Fruit fly (Drosophila melanogaster) whole organism, embryonic: ENCODE data around the gene CG32712.
A peak's percentile ranks its signal among the peaks of the same experiment; 100 is the strongest.

Experiments
- Abd-B ChIP-seq: fragments of 200-800 bp; sonication (Bioruptor generic); optimal IDR thresholded peaks from 2 replicates; lab custom pipeline; 2018; ENCODE audit warnings: missing biosample characterization, mild to moderate bottlenecking, missing genetic modification characterization, moderate library complexity
- Bteb2 ChIP-seq: fragments of 200-800 bp; sonication (Bioruptor generic); optimal IDR thresholded peaks from 2 replicates; lab custom pipeline; 2016; ENCODE audit warnings: missing biosample characterization, missing genetic modification characterization
- CG10209 ChIP-seq: fragments of 200-800 bp; sonication (Bioruptor generic); optimal IDR thresholded peaks from 3 replicates; lab custom pipeline; 2017; ENCODE audit warnings: missing biosample characterization, mild to moderate bottlenecking, missing genetic modification characterization, missing genetic modification reagents
- CG14014 ChIP-seq: fragments of 200-800 bp; sonication (Bioruptor generic); IDR thresholded peaks from 2 replicates; pipeline ENCODE4 v1.3.6; 2022; ENCODE audit warnings: missing biosample characterization, missing genetic modification characterization
- CG14965 ChIP-seq: fragments of 200-800 bp; sonication (Bioruptor generic); optimal IDR thresholded peaks from 2 replicates; lab custom pipeline; 2016; ENCODE audit warnings: missing biosample characterization, missing genetic modification characterization, borderline replicate concordance
- CG16779 ChIP-seq: fragments of 200-800 bp; sonication (Bioruptor generic); IDR thresholded peaks from 2 replicates; pipeline ENCODE4 v1.3.6; 2022; ENCODE audit warnings: missing biosample characterization, missing genetic modification characterization
- CG3163 ChIP-seq: fragments of 200-800 bp; sonication (Bioruptor generic); optimal IDR thresholded peaks from 3 replicates; lab custom pipeline; 2016; ENCODE audit warnings: missing biosample characterization, missing genetic modification characterization
- CG4820 ChIP-seq: fragments of 200-800 bp; sonication (Bioruptor generic); optimal IDR thresholded peaks from 3 replicates; lab custom pipeline; 2016; ENCODE audit warnings: missing biosample characterization, missing genetic modification characterization
- CG6689 ChIP-seq: fragments of 200-800 bp; sonication (Bioruptor generic); IDR thresholded peaks from 2 replicates; pipeline ENCODE4 v1.3.6; 2022; ENCODE audit warnings: missing biosample characterization, missing genetic modification characterization
- Drgx ChIP-seq: fragments of 200-800 bp; sonication (Bioruptor generic); IDR thresholded peaks from 2 replicates; pipeline ENCODE4 v1.3.6; 2022; ENCODE audit warnings: missing biosample characterization, missing genetic modification characterization
- Ets65A ChIP-seq: fragments of 200-800 bp; sonication (Bioruptor generic); peaks from one replicate; lab custom pipeline; 2016; ENCODE audit warnings: missing biosample characterization, missing genetic modification characterization
- HmgD ChIP-seq: fragments of 200-800 bp; sonication (Bioruptor generic); optimal IDR thresholded peaks from 3 replicates; lab custom pipeline; 2016; ENCODE audit warnings: missing biosample characterization, missing genetic modification characterization
- Hr39 ChIP-seq: fragments of >200 bp; optimal IDR thresholded peaks from 2 replicates; lab custom pipeline; 2017
- Lpt ChIP-seq: fragments of >200 bp; optimal IDR thresholded peaks from 2 replicates; lab custom pipeline; 2018; ENCODE audit warnings: missing biosample characterization, missing genetic modification characterization
- MTF-1 ChIP-seq: fragments of 200-800 bp; sonication (Bioruptor generic); optimal IDR thresholded peaks from 2 replicates; lab custom pipeline; 2018; ENCODE audit warnings: missing biosample characterization, mild to moderate bottlenecking, missing genetic modification characterization, borderline replicate concordance
- PHDP ChIP-seq: fragments of 200-800 bp; sonication (Bioruptor generic); optimal IDR thresholded peaks from 3 replicates; lab custom pipeline; 2018; ENCODE audit warnings: missing biosample characterization, mild to moderate bottlenecking, missing genetic modification characterization, moderate library complexity
- Rx ChIP-seq: fragments of 200-800 bp; sonication (Bioruptor generic); IDR thresholded peaks from 2 replicates; pipeline ENCODE4 v1.3.6; 2022; ENCODE audit warnings: missing biosample characterization, missing genetic modification characterization
- Stat92E ChIP-seq, 3 experiments: fragments of >200 bp in 2 of 3; fragments of 200-800 bp in 1 of 3; sonication (Bioruptor generic) in 1 of 3; optimal IDR thresholded peaks; 2 replicates each; lab custom pipeline; 2017 to 2019; ENCODE audit warnings: missing biosample characterization in 3 of 3, missing genetic modification characterization in 3 of 3, mild to moderate bottlenecking in 1 of 3, moderate library complexity in 1 of 3
- Taf1 ChIP-seq: fragments of 200-800 bp; sonication (Bioruptor generic); IDR thresholded peaks from 2 replicates; pipeline ENCODE4 v1.3.6; 2022; ENCODE audit warnings: missing biosample characterization, missing genetic modification characterization
- Trl ChIP-seq, 3 experiments: fragments of >200 bp in 2 of 3; fragments of 200-800 bp in 1 of 3; sonication (Bioruptor generic) in 1 of 3; optimal IDR thresholded peaks; 2 replicates in 1 of 3; 3 replicates in 2 of 3; lab custom pipeline; 2016 to 2017; ENCODE audit warnings: missing biosample characterization in 1 of 3, missing genetic modification characterization in 1 of 3
- YL-1 ChIP-seq: fragments of 200-800 bp; sonication (Bioruptor generic); optimal IDR thresholded peaks from 3 replicates; lab custom pipeline; 2017; ENCODE audit warnings: missing biosample characterization, mild to moderate bottlenecking, missing genetic modification characterization
- ab ChIP-seq: fragments of 200-800 bp; sonication (Bioruptor generic); optimal IDR thresholded peaks from 2 replicates; lab custom pipeline; 2016; ENCODE audit warnings: missing biosample characterization, missing genetic modification characterization
- ara ChIP-seq: fragments of 200-800 bp; sonication (Bioruptor generic); IDR thresholded peaks from 2 replicates; pipeline ENCODE4 v1.3.6; 2022; ENCODE audit warnings: missing biosample characterization, missing genetic modification characterization
- cg ChIP-seq: fragments of 200-800 bp; sonication (Bioruptor generic); optimal IDR thresholded peaks from 3 replicates; lab custom pipeline; 2019; ENCODE audit warnings: missing biosample characterization, mild to moderate bottlenecking, missing genetic modification characterization, moderate library complexity
- ci ChIP-seq: fragments of 200-800 bp; sonication (Bioruptor generic); IDR thresholded peaks from 3 replicates; pipeline ENCODE4 v1.3.6; 2022; ENCODE audit warnings: missing biosample characterization, missing genetic modification characterization
- corto ChIP-seq: fragments of 200-800 bp; sonication (Bioruptor generic); optimal IDR thresholded peaks from 2 replicates; lab custom pipeline; 2016; ENCODE audit warnings: missing biosample characterization, mild to moderate bottlenecking, missing genetic modification characterization, moderate library complexity
- cwo ChIP-seq: fragments of 200-800 bp; sonication (Bioruptor generic); optimal IDR thresholded peaks from 3 replicates; lab custom pipeline; 2017; ENCODE audit warnings: missing biosample characterization, missing genetic modification characterization, mild to moderate bottlenecking, moderate library complexity, missing genetic modification reagents
- dm ChIP-seq: fragments of 200-800 bp; sonication (Bioruptor generic); optimal IDR thresholded peaks from 3 replicates; lab custom pipeline; 2016; ENCODE audit warnings: missing biosample characterization, missing genetic modification characterization
- ems ChIP-seq: fragments of 200-800 bp; sonication (Bioruptor generic); optimal IDR thresholded peaks from 3 replicates; lab custom pipeline; 2016; ENCODE audit warnings: missing biosample characterization, missing genetic modification characterization
- esg ChIP-seq: fragments of 200-800 bp; sonication (Bioruptor generic); conservative IDR thresholded peaks from 2 replicates; pipeline ENCODE4 v1.3.6; 2022; ENCODE audit warnings: missing biosample characterization, missing genetic modification characterization
- eyg ChIP-seq: fragments of 200-800 bp; sonication (Bioruptor generic); optimal IDR thresholded peaks from 3 replicates; lab custom pipeline; 2016; ENCODE audit warnings: missing biosample characterization, missing genetic modification characterization
- fd64A ChIP-seq: fragments of 200-800 bp; sonication (Bioruptor generic); optimal IDR thresholded peaks from 3 replicates; lab custom pipeline; 2018; ENCODE audit warnings: missing biosample characterization, mild to moderate bottlenecking, missing genetic modification characterization
- hbn ChIP-seq: fragments of 200-800 bp; sonication (Bioruptor generic); IDR thresholded peaks from 2 replicates; pipeline ENCODE4 v1.3.6; 2022; ENCODE audit warnings: missing biosample characterization, missing genetic modification characterization; ENCODE audit not compliant: partially characterized antibody
- hkb ChIP-seq, 2 experiments: fragments of 200-800 bp in 1 of 2; fragments of >200 bp in 1 of 2; sonication (Bioruptor generic) in 1 of 2; IDR thresholded peaks in 1 of 2; optimal IDR thresholded peaks in 1 of 2; 2 replicates each; pipeline versions ENCODE4 v1.3.6 to Lab custom; 2017 to 2022; ENCODE audit warnings: missing biosample characterization in 1 of 2, missing genetic modification characterization in 1 of 2
- jing ChIP-seq: fragments of 200-800 bp; sonication (Bioruptor generic); optimal IDR thresholded peaks from 2 replicates; lab custom pipeline; 2018; ENCODE audit warnings: missing biosample characterization, mild to moderate bottlenecking, missing genetic modification characterization
- mam ChIP-seq: fragments of 200-800 bp; sonication (Bioruptor generic); optimal IDR thresholded peaks from 3 replicates; lab custom pipeline; 2016; ENCODE audit warnings: missing biosample characterization, missing genetic modification characterization
- nom ChIP-seq: fragments of 200-800 bp; sonication (Bioruptor generic); optimal IDR thresholded peaks from 2 replicates; lab custom pipeline; 2017; ENCODE audit warnings: missing biosample characterization, missing genetic modification characterization, mild to moderate bottlenecking, moderate library complexity, missing genetic modification reagents
- prd ChIP-seq, 3 experiments: fragments of >200 bp in 2 of 3; fragments of 200-800 bp in 1 of 3; sonication (Bioruptor generic) in 1 of 3; optimal IDR thresholded peaks in 2 of 3; IDR thresholded peaks in 1 of 3; 2 replicates in 2 of 3; 3 replicates in 1 of 3; pipeline versions ENCODE4 v1.3.6 to Lab custom; 2017 to 2022; ENCODE audit warnings: missing biosample characterization in 1 of 3, missing genetic modification characterization in 1 of 3
- pros ChIP-seq: fragments of 200-800 bp; sonication (Bioruptor generic); optimal IDR thresholded peaks from 3 replicates; lab custom pipeline; 2019; ENCODE audit warnings: missing biosample characterization, mild to moderate bottlenecking, missing genetic modification characterization, moderate library complexity
- seq ChIP-seq: fragments of 200-800 bp; sonication (Bioruptor generic); IDR thresholded peaks from 2 replicates; pipeline ENCODE4 v1.3.6; 2022; ENCODE audit warnings: missing biosample characterization, missing genetic modification characterization
- sim ChIP-seq: fragments of 200-800 bp; sonication (Bioruptor generic); IDR thresholded peaks from 2 replicates; pipeline ENCODE4 v1.3.6; 2022; ENCODE audit warnings: missing biosample characterization, missing genetic modification characterization
- sqz ChIP-seq: fragments of 200-800 bp; sonication (Bioruptor generic); optimal IDR thresholded peaks from 3 replicates; lab custom pipeline; 2018; ENCODE audit warnings: missing biosample characterization, mild to moderate bottlenecking, missing genetic modification characterization
- stc ChIP-seq: fragments of 200-800 bp; sonication (Bioruptor generic); IDR thresholded peaks from 2 replicates; pipeline ENCODE4 v1.3.6; 2022; ENCODE audit warnings: missing biosample characterization, missing genetic modification characterization
- ttk ChIP-seq: fragments of 200-800 bp; sonication (Bioruptor generic); IDR thresholded peaks from 2 replicates; pipeline ENCODE4 v2.1.2; 2022; ENCODE audit warnings: missing biosample characterization, missing genetic modification characterization
- vfl ChIP-seq: fragments of 200-800 bp; sonication (Bioruptor generic); optimal IDR thresholded peaks from 2 replicates; lab custom pipeline; 2016; ENCODE audit warnings: missing biosample characterization, missing genetic modification characterization
- wek ChIP-seq: fragments of 200-800 bp; sonication (Bioruptor generic); optimal IDR thresholded peaks from 3 replicates; lab custom pipeline; 2018; ENCODE audit warnings: missing biosample characterization, mild to moderate bottlenecking, missing genetic modification characterization, moderate library complexity
- yki ChIP-seq: fragments of >200 bp; optimal IDR thresholded peaks from 3 replicates; lab custom pipeline; 2018
- zf30C ChIP-seq: fragments of 200-800 bp; sonication (Bioruptor generic); optimal IDR thresholded peaks from 3 replicates; lab custom pipeline; 2018; ENCODE audit warnings: missing biosample characterization, mild to moderate bottlenecking, missing genetic modification characterization

Gene CG32712

dm6 chrX:8421449-8421795 is 12.2 kb downstream of the CG32712 start:
- no peak for TF ChIP-seq seq (GFP tag; lab: Robert Waterston, UW)
- no peak for TF ChIP-seq nom (GFP tag; lab: Kevin White, UChicago)
- no peak for TF ChIP-seq Ets65A
- TF ChIP-seq eyg, result no peak
- TF ChIP-seq mam, result no peak
- TF ChIP-seq Taf1 (GFP tag; lab: Robert Waterston, UW), result no peak
- peak; percentile 7 for TF ChIP-seq sqz (GFP tag; lab: Kevin White, UChicago)
- TF ChIP-seq hbn, result 0 out of 2 replicates have a peak, but pooled peaks have one; percentile 5
- TF ChIP-seq Abd-B (GFP tag; lab: Kevin White, UChicago), result no peak
- peak; percentile 10 for TF ChIP-seq cg
- peak; percentile 86 for TF ChIP-seq Hr39 (lab: Kevin White, UChicago)
- no peak for TF ChIP-seq ems (GFP tag; lab: Kevin White, UChicago)
- no peak for TF ChIP-seq jing
- no peak for TF ChIP-seq ttk
- no peak for TF ChIP-seq Lpt (GFP tag; lab: Kevin White, UChicago)

dm6 chrX:8420772-8421448 is 12.7 kb downstream of the CG32712 start:
- peak; percentile 40 for TF ChIP-seq corto (GFP tag; lab: Kevin White, UChicago)
- peak; percentile 57 for TF ChIP-seq CG3163
- TF ChIP-seq stc (GFP tag; lab: Robert Waterston, UW), result peak; percentile 21; the same call in 1 of the 2 replicates
- TF ChIP-seq ems (GFP tag; lab: Kevin White, UChicago), result no peak
- TF ChIP-seq CG4820, result no peak
- TF ChIP-seq Trl (optimal IDR thresholded peaks at IDR 0.05; lab: Kevin White, UChicago), result peak; percentile 99 to 100
- no peak for TF ChIP-seq Trl (GFP tag; optimal IDR thresholded peaks at IDR 0.05; lab: Kevin White, UChicago)
- TF ChIP-seq yki (lab: Kevin White, UChicago), result peak; percentile 99
- no peak for TF ChIP-seq prd (optimal IDR thresholded peaks at IDR 0.05; lab: Kevin White, UChicago)
- no peak for TF ChIP-seq prd (GFP tag; IDR thresholded peaks at IDR 0.05; lab: Robert Waterston, UW)
- TF ChIP-seq Rx, result no peak
- no peak for TF ChIP-seq hkb (optimal IDR thresholded peaks at IDR 0.05; lab: Kevin White, UChicago)
- 0 out of 2 replicates have a peak, but pooled peaks have one; percentile 30 for TF ChIP-seq hkb (GFP tag; IDR thresholded peaks at IDR 0.05; lab: Robert Waterston, UW)
- no peak for TF ChIP-seq vfl
- peak; percentile 17 for TF ChIP-seq YL-1 (GFP tag; lab: Kevin White, UChicago)
- no peak for TF ChIP-seq ab (GFP tag; lab: Kevin White, UChicago)
- TF ChIP-seq CG14965 (GFP tag; lab: Kevin White, UChicago), result no peak
- peak; percentile 27; the same call in 1 of the 2 replicates for TF ChIP-seq CG6689
- TF ChIP-seq CG14014 (GFP tag; lab: Robert Waterston, UW), result peak; percentile 10; the same call in 1 of the 2 replicates
- TF ChIP-seq ci (GFP tag; lab: Robert Waterston, UW), result peak; percentile 41; the same call in 1 of the 3 replicates
- peak; percentile 60 for TF ChIP-seq Drgx (GFP tag; lab: Robert Waterston, UW)
- TF ChIP-seq Stat92E (GFP tag; optimal IDR thresholded peaks at IDR 0.05; lab: Kevin White, UChicago), result peak in 1 of 3 experiments; percentile 84
- peak; percentile 31 for TF ChIP-seq wek (GFP tag; lab: Kevin White, UChicago)
- no peak for TF ChIP-seq ara (GFP tag; lab: Robert Waterston, UW)
- TF ChIP-seq Bteb2 (GFP tag; lab: Kevin White, UChicago), result no peak
- TF ChIP-seq HmgD (GFP tag; lab: Kevin White, UChicago), result no peak
- no peak for TF ChIP-seq CG10209 (GFP tag; lab: Kevin White, UChicago)
- peak; percentile 13 for TF ChIP-seq PHDP (tag; lab: Kevin White, UChicago)
- peak; percentile 1 for TF ChIP-seq pros (GFP tag; lab: Kevin White, UChicago)
- peak; percentile 9 for TF ChIP-seq cwo (GFP tag; lab: Kevin White, UChicago)
- peak; percentile 91 for TF ChIP-seq nom (GFP tag; lab: Kevin White, UChicago)
- no peak for TF ChIP-seq esg (GFP tag; lab: Robert Waterston, UW)
- TF ChIP-seq sim (GFP tag; lab: Robert Waterston, UW), result 0 out of 2 replicates have a peak, but pooled peaks have one; percentile 39
- TF ChIP-seq zf30C, result no peak
- TF ChIP-seq fd64A, result peak; percentile 7
- TF ChIP-seq dm (GFP tag; lab: Kevin White, UChicago), result peak; percentile 15
- no peak for TF ChIP-seq CG16779 (GFP tag; lab: Robert Waterston, UW)
- TF ChIP-seq MTF-1 (GFP tag; lab: Kevin White, UChicago), result peak; percentile 29
